Worm (Caenorhabditis elegans): ENCODE measurements around the gene epic-3.

Gene epic-3

ce11 chrIV:1727538-1728072 is 3.4 kb upstream of the epic-3 start:
- TF ChIP-seq unc-55 (GFP tag; optimal IDR thresholded peaks at IDR 0.05), result no peak
- TF ChIP-seq lim-6 (tag; optimal IDR thresholded peaks at IDR 0.05), result no peak
- no peak for TF ChIP-seq fkh-6 (tag; optimal IDR thresholded peaks at IDR 0.05)
- no peak for TF ChIP-seq dmd-4 (tag; optimal IDR thresholded peaks at IDR 0.05; ENCODE audit: borderline replicate concordance)
- no peak for TF ChIP-seq sox-4 (tag; optimal IDR thresholded peaks at IDR 0.05)
- no peak for TF ChIP-seq gmeb-2 (tag; optimal IDR thresholded peaks at IDR 0.05)
- TF ChIP-seq ceh-48 (tag; optimal IDR thresholded peaks at IDR 0.05), result peak; percentile 76
- TF ChIP-seq sdc-2 (tag; optimal IDR thresholded peaks at IDR 0.05), result no peak

ce11 chrIV:1725888-1726287 is 1.7 kb upstream of the epic-3 start, which contains the start of gene K08D12.8:
Gene K08D12.8 (plus strand): TSS chrIV:1726188.
- TF ChIP-seq pag-3 (tag; optimal IDR thresholded peaks at IDR 0.05; ENCODE audit: borderline replicate concordance) (no peak), pax-1 (tag; optimal IDR thresholded peaks at IDR 0.05) (no peak), fkh-10 (GFP tag; optimal IDR thresholded peaks at IDR 0.05) (no peak), K09A11.1 (tag; optimal IDR thresholded peaks at IDR 0.05; ENCODE audit: insufficient read depth) (no peak), F13H6.1 (tag; optimal IDR thresholded peaks at IDR 0.05) (no peak), ceh-31 (tag; optimal IDR thresholded peaks at IDR 0.05) (no peak), pha-4 (tag; optimal IDR thresholded peaks at IDR 0.05) (no peak), sdc-2 (tag; optimal IDR thresholded peaks at IDR 0.05) (no peak), hlh-30 (tag; optimal IDR thresholded peaks at IDR 0.05; ENCODE audit: insufficient read depth) (no peak), gmeb-2 (tag; optimal IDR thresholded peaks at IDR 0.05) (no peak), sox-4 (tag; optimal IDR thresholded peaks at IDR 0.05) (no peak)

ce11 chrIV:1722953-1723352 is 1.2 kb downstream of the epic-3 start:
- TF ChIP-seq pag-3 (tag; optimal IDR thresholded peaks at IDR 0.05; ENCODE audit: borderline replicate concordance) (no peak), ceh-30 (tag; optimal IDR thresholded peaks at IDR 0.05) (no peak), hlh-13 (GFP tag; optimal IDR thresholded peaks at IDR 0.05) (no peak), mec-3 (tag; optimal IDR thresholded peaks at IDR 0.05; ENCODE audit: borderline replicate concordance) (no peak), ceh-45 (GFP tag; IDR thresholded peaks at IDR 0.05) (no peak), ceh-19 (GFP tag; optimal IDR thresholded peaks at IDR 0.05) (no peak), ama-1 (optimal IDR thresholded peaks at IDR 0.05) (no peak), dve-1 (tag; optimal IDR thresholded peaks at IDR 0.05) (no peak)

ce11 chrIV:1721610-1722009 is 2.6 kb downstream of the epic-3 start:
- TF ChIP-seq F13H6.1 (tag; optimal IDR thresholded peaks at IDR 0.05), result no peak
- TF ChIP-seq ceh-30 (tag; optimal IDR thresholded peaks at IDR 0.05), result no peak
- TF ChIP-seq elt-4 (tag; optimal IDR thresholded peaks at IDR 0.05), result no peak
- no peak for TF ChIP-seq madf-2 (tag; optimal IDR thresholded peaks at IDR 0.05)
- TF ChIP-seq lin-11 (tag; optimal IDR thresholded peaks at IDR 0.05), result no peak
- TF ChIP-seq fax-1 (tag; optimal IDR thresholded peaks at IDR 0.05), result no peak
- no peak for TF ChIP-seq ceh-14 (tag; optimal IDR thresholded peaks at IDR 0.05)
- no peak for TF ChIP-seq ceh-19 (GFP tag; optimal IDR thresholded peaks at IDR 0.05)
- TF ChIP-seq ceh-9 (tag; optimal IDR thresholded peaks at IDR 0.05), result no peak
- TF ChIP-seq sdc-2 (tag; optimal IDR thresholded peaks at IDR 0.05), result no peak
- TF ChIP-seq pat-9 (tag; optimal IDR thresholded peaks at IDR 0.05), result no peak
- no peak for TF ChIP-seq ceh-24 (tag; optimal IDR thresholded peaks at IDR 0.05)
- TF ChIP-seq tbx-7 (tag; optimal IDR thresholded peaks at IDR 0.05), result no peak
- TF ChIP-seq eyg-1 (tag; optimal IDR thresholded peaks at IDR 0.05), result no peak
- no peak for TF ChIP-seq pha-2 (tag; optimal IDR thresholded peaks at IDR 0.05)
- TF ChIP-seq hlh-8 (tag; optimal IDR thresholded peaks at IDR 0.05), result no peak
- TF ChIP-seq unc-55 (GFP tag; optimal IDR thresholded peaks at IDR 0.05), result no peak

- TF ChIP-seq pax-1 (tag; optimal IDR thresholded peaks at IDR 0.05) (no peak), ets-4 (tag; optimal IDR thresholded peaks at IDR 0.05) (no peak), pag-3 (tag; optimal IDR thresholded peaks at IDR 0.05; ENCODE audit: borderline replicate concordance) (no peak), madf-2 (tag; optimal IDR thresholded peaks at IDR 0.05) (no peak), sdc-2 (tag; optimal IDR thresholded peaks at IDR 0.05) (no peak), unc-3 (GFP tag; conservative IDR thresholded peaks at IDR 0.05) (no peak), unc-3 (tag; optimal IDR thresholded peaks at IDR 0.05) (no peak), hlh-15 (tag; optimal IDR thresholded peaks at IDR 0.05) (no peak)
Measured at ce11 chrIV:1720474-1720873, 3.7 kb downstream of the epic-3 start, which contains the start of gene epic-2. Gene epic-2 (plus strand): TSS chrIV:1720790.
